In genomic region chrX:13282717-13283116, dm6 we compare ENCODE assay signal across 3 fruit fly cellular contexts.
A peak's percentile ranks its signal among the peaks of the same experiment; 100 is the strongest.
TF ChIP-seq lines count a peak whose summit lies in the region.

No protein-coding gene starts in this region.

- no peak for TF ChIP-seq CTCF in whole organism, embryonic (GFP tag; optimal IDR thresholded peaks at IDR 0.05; lab: Kevin White, UChicago)

TF ChIP-seq in whole organism, embryonic, 481 proteins besides CTCF, POLR2A, EP300 and RAD21:
- TF ChIP-seq sd (tag; optimal IDR thresholded peaks at IDR 0.05; lab: Kevin White, UChicago) (peak; percentile 66), Fer1 (GFP tag; optimal IDR thresholded peaks at IDR 0.05; lab: Kevin White, UChicago) (no peak), CG34376 (GFP tag; optimal IDR thresholded peaks at IDR 0.05; lab: Kevin White, UChicago) (peak; percentile 15), cg (GFP tag; optimal IDR thresholded peaks at IDR 0.05; lab: Kevin White, UChicago) (peak; percentile 22)

TF ChIP-seq in whole organism, prepupa, 60 proteins besides CTCF, POLR2A, EP300 and RAD21:
- TF ChIP-seq svp (GFP tag; lab: Kevin White, UChicago) (peak; percentile 43), topi (GFP tag; optimal IDR thresholded peaks at IDR 0.05; lab: Kevin White, UChicago) (no peak)

TF ChIP-seq in whole organism, wandering third instar larva, 38 proteins besides CTCF, POLR2A, EP300 and RAD21:
- peak; percentile 2 for TF ChIP-seq rgr (GFP tag; optimal IDR thresholded peaks at IDR 0.05; lab: Kevin White, UChicago)
- no peak for TF ChIP-seq Rel (GFP tag; optimal IDR thresholded peaks at IDR 0.05; lab: Kevin White, UChicago)
- TF ChIP-seq Rel (tag; optimal IDR thresholded peaks at IDR 0.05; lab: Kevin White, UChicago) = peak; percentile 91
- no peak for TF ChIP-seq N (GFP tag; optimal IDR thresholded peaks at IDR 0.05; lab: Kevin White, UChicago)
- TF ChIP-seq ey (GFP tag; optimal IDR thresholded peaks at IDR 0.05; lab: Kevin White, UChicago) = no peak
- no peak for TF ChIP-seq Jra (GFP tag; optimal IDR thresholded peaks at IDR 0.05; lab: Kevin White, UChicago)
TF ChIP-seq in whole organism, wandering third instar larva: peak in this region for 2.
